Fruit fly (Drosophila melanogaster) whole organism, embryonic: Measurements from ENCODE around the gene RhoGAP19D.

ENCODE experiments used
- CG1024 ChIP-seq: fragments of 200-800 bp; sonication (Bioruptor generic); IDR thresholded peaks from 2 replicates; pipeline ENCODE4 v1.3.6; 2022; ENCODE audit warnings: missing biosample characterization, missing genetic modification characterization
- CG10321 ChIP-seq: fragments of 200-800 bp; sonication (Bioruptor generic); IDR thresholded peaks from 2 replicates; pipeline ENCODE4 v1.3.6; 2022; ENCODE audit warnings: missing biosample characterization, missing genetic modification characterization
- CG10431 ChIP-seq: fragments of 200-800 bp; sonication (Bioruptor generic); optimal IDR thresholded peaks from 3 replicates; lab custom pipeline; 2018; ENCODE audit warnings: missing biosample characterization, mild to moderate bottlenecking, missing genetic modification characterization
- CG13123 ChIP-seq: fragments of 200-800 bp; sonication (Bioruptor generic); optimal IDR thresholded peaks from 2 replicates; lab custom pipeline; 2016; ENCODE audit warnings: missing biosample characterization, missing genetic modification characterization
- CG15696 ChIP-seq: fragments of 200-800 bp; sonication (Bioruptor generic); optimal IDR thresholded peaks from 2 replicates; lab custom pipeline; 2019; ENCODE audit warnings: missing biosample characterization, mild to moderate bottlenecking, missing genetic modification characterization, moderate library complexity
- CG1603 ChIP-seq: fragments of 200-800 bp; sonication (Bioruptor generic); optimal IDR thresholded peaks from 2 replicates; lab custom pipeline; 2019; ENCODE audit warnings: missing biosample characterization, mild to moderate bottlenecking, missing genetic modification characterization, moderate library complexity
- CG17359 ChIP-seq: fragments of 200-800 bp; sonication (Bioruptor generic); optimal IDR thresholded peaks from 3 replicates; lab custom pipeline; 2018; ENCODE audit warnings: missing biosample characterization, mild to moderate bottlenecking, missing genetic modification characterization, moderate library complexity
- CG17568 ChIP-seq: fragments of 200-800 bp; sonication (Bioruptor generic); optimal IDR thresholded peaks from 2 replicates; lab custom pipeline; 2018; ENCODE audit warnings: missing biosample characterization, mild to moderate bottlenecking, missing genetic modification characterization, moderate library complexity
- CG1832 ChIP-seq: fragments of 200-800 bp; sonication (Bioruptor generic); optimal IDR thresholded peaks from 2 replicates; lab custom pipeline; 2017; ENCODE audit warnings: missing biosample characterization, mild to moderate bottlenecking, missing genetic modification characterization, inconsistent platforms
- CG18476 ChIP-seq: fragments of 200-800 bp; sonication (Bioruptor generic); optimal IDR thresholded peaks from 2 replicates; lab custom pipeline; 2016; ENCODE audit warnings: missing biosample characterization, mild to moderate bottlenecking, missing genetic modification characterization
- CG18599 ChIP-seq: fragments of 200-800 bp; sonication (Bioruptor generic); optimal IDR thresholded peaks from 3 replicates; lab custom pipeline; 2017; ENCODE audit warnings: missing biosample characterization, missing genetic modification characterization, mild to moderate bottlenecking, moderate library complexity, missing genetic modification reagents
- CG30431 ChIP-seq: fragments of 200-800 bp; sonication (Bioruptor generic); optimal IDR thresholded peaks from 2 replicates; lab custom pipeline; 2017; ENCODE audit warnings: missing biosample characterization, missing genetic modification characterization
- CG3163 ChIP-seq: fragments of 200-800 bp; sonication (Bioruptor generic); optimal IDR thresholded peaks from 3 replicates; lab custom pipeline; 2016; ENCODE audit warnings: missing biosample characterization, missing genetic modification characterization
- CG3407 ChIP-seq: fragments of 200-800 bp; sonication (Bioruptor generic); optimal IDR thresholded peaks from 2 replicates; lab custom pipeline; 2018; ENCODE audit warnings: missing biosample characterization, mild to moderate bottlenecking, missing genetic modification characterization
- CG43689 ChIP-seq: fragments of 200-800 bp; sonication (Bioruptor generic); IDR thresholded peaks from 2 replicates; pipeline ENCODE4 v1.3.6; 2022; ENCODE audit warnings: missing biosample characterization, missing genetic modification characterization
- CG4854 ChIP-seq: fragments of 200-800 bp; sonication (Bioruptor generic); optimal IDR thresholded peaks from 2 replicates; lab custom pipeline; 2016; ENCODE audit warnings: missing biosample characterization, missing genetic modification characterization, inconsistent platforms
- CG5180 ChIP-seq: fragments of 200-800 bp; sonication (Bioruptor generic); optimal IDR thresholded peaks from 3 replicates; lab custom pipeline; 2017; ENCODE audit warnings: missing biosample characterization, missing genetic modification characterization, mild to moderate bottlenecking, moderate library complexity, missing genetic modification reagents
- CG6272 ChIP-seq: fragments of 200-800 bp; sonication (Bioruptor generic); IDR thresholded peaks from 2 replicates; pipeline ENCODE4 v1.3.6; 2022; ENCODE audit warnings: missing biosample characterization, missing genetic modification characterization
- CG6765 ChIP-seq: fragments of 200-800 bp; sonication (Bioruptor generic); optimal IDR thresholded peaks from 3 replicates; lab custom pipeline; 2017; ENCODE audit warnings: missing biosample characterization, mild to moderate bottlenecking, missing genetic modification characterization
- CG7372 ChIP-seq: fragments of 200-800 bp; sonication (Bioruptor generic); IDR thresholded peaks from 2 replicates; pipeline ENCODE4 v1.3.6; 2022; ENCODE audit warnings: missing biosample characterization, missing genetic modification characterization
- CG7556 ChIP-seq: fragments of 200-800 bp; sonication (Bioruptor generic); optimal IDR thresholded peaks from 2 replicates; lab custom pipeline; 2017; ENCODE audit warnings: missing biosample characterization, mild to moderate bottlenecking, missing genetic modification characterization
- CG7745 ChIP-seq: fragments of 200-800 bp; sonication (Bioruptor generic); optimal IDR thresholded peaks from 2 replicates; lab custom pipeline; 2018; ENCODE audit warnings: missing biosample characterization, mild to moderate bottlenecking, missing genetic modification characterization, moderate library complexity
- CG8924 ChIP-seq: fragments of 200-800 bp; optimal IDR thresholded peaks from 3 replicates; lab custom pipeline; 2019; ENCODE audit warnings: missing biosample characterization, mild to moderate bottlenecking, missing genetic modification characterization, moderate library complexity
- CG9437 ChIP-seq: fragments of 200-800 bp; sonication (Bioruptor generic); optimal IDR thresholded peaks from 2 replicates; lab custom pipeline; 2018; ENCODE audit warnings: missing biosample characterization, mild to moderate bottlenecking, missing genetic modification characterization
- Dek ChIP-seq: fragments of 200-800 bp; sonication (Bioruptor generic); optimal IDR thresholded peaks from 3 replicates; lab custom pipeline; 2019; ENCODE audit warnings: missing biosample characterization, mild to moderate bottlenecking, missing genetic modification characterization, moderate library complexity
- Gsc ChIP-seq: fragments of 200-800 bp; sonication (Bioruptor generic); IDR thresholded peaks from 2 replicates; pipeline ENCODE4 v1.3.6; 2022; ENCODE audit warnings: missing biosample characterization, missing genetic modification characterization
- H2.0 ChIP-seq: fragments of 200-800 bp; sonication (Bioruptor generic); IDR thresholded peaks from 2 replicates; pipeline ENCODE4 v1.3.6; 2022; ENCODE audit warnings: missing biosample characterization, missing genetic modification characterization
- HLH3B ChIP-seq: fragments of 200-800 bp; sonication (Bioruptor generic); IDR thresholded peaks from 2 replicates; pipeline ENCODE4 v1.3.6; 2022; ENCODE audit warnings: missing biosample characterization, missing genetic modification characterization
- Lim3 ChIP-seq: fragments of 200-800 bp; sonication (Bioruptor generic); IDR thresholded peaks from 2 replicates; pipeline ENCODE4 v1.3.6; 2022; ENCODE audit warnings: missing biosample characterization, missing genetic modification characterization
- MESR4 ChIP-seq: fragments of 200-800 bp; sonication (Bioruptor generic); optimal IDR thresholded peaks from 2 replicates; lab custom pipeline; 2018; ENCODE audit warnings: missing biosample characterization, mild to moderate bottlenecking, missing genetic modification characterization, moderate library complexity
- Mrtf ChIP-seq: fragments of 200-800 bp; sonication (Bioruptor generic); IDR thresholded peaks from 3 replicates; pipeline ENCODE4 v1.3.6; 2022; ENCODE audit warnings: missing biosample characterization, missing genetic modification characterization
- NfI ChIP-seq: fragments of 200-800 bp; sonication (Bioruptor generic); optimal IDR thresholded peaks from 3 replicates; lab custom pipeline; 2018; ENCODE audit warnings: missing biosample characterization, mild to moderate bottlenecking, missing genetic modification characterization, moderate library complexity
- Side ChIP-seq: fragments of 200-800 bp; sonication (Bioruptor generic); optimal IDR thresholded peaks from 2 replicates; lab custom pipeline; 2016; ENCODE audit warnings: missing biosample characterization, missing genetic modification characterization
- Xbp1 ChIP-seq: fragments of 200-800 bp; sonication (Bioruptor generic); optimal IDR thresholded peaks from 3 replicates; lab custom pipeline; 2016; ENCODE audit warnings: missing biosample characterization, mild to moderate bottlenecking, missing genetic modification characterization
- ac ChIP-seq: fragments of 200-800 bp; sonication (Bioruptor generic); optimal IDR thresholded peaks from 3 replicates; lab custom pipeline; 2017; ENCODE audit warnings: missing biosample characterization, mild to moderate bottlenecking, missing genetic modification characterization
- aop ChIP-seq: fragments of 200-800 bp; sonication (Bioruptor generic); IDR thresholded peaks from 2 replicates; pipeline ENCODE4 v1.3.6; 2022; ENCODE audit warnings: missing biosample characterization, missing genetic modification characterization
- disco-r ChIP-seq: fragments of 200-800 bp; sonication (Bioruptor generic); optimal IDR thresholded peaks from 2 replicates; lab custom pipeline; 2016; ENCODE audit warnings: missing biosample characterization, missing genetic modification characterization
- dpn ChIP-seq, 2 experiments: fragments of 200-800 bp; sonication (Bioruptor generic); optimal IDR thresholded peaks; 3 replicates each; lab custom pipeline; 2016; ENCODE audit warnings: missing biosample characterization in 2 of 2, missing genetic modification characterization in 2 of 2
- en ChIP-seq: fragments of 200-800 bp; sonication (Bioruptor generic); optimal IDR thresholded peaks from 2 replicates; lab custom pipeline; 2016; ENCODE audit warnings: missing biosample characterization, missing genetic modification characterization
- fru ChIP-seq: fragments of >200 bp; optimal IDR thresholded peaks from 2 replicates; lab custom pipeline; 2017
- gcm2 ChIP-seq: fragments of 200-800 bp; sonication (Bioruptor generic); optimal IDR thresholded peaks from 2 replicates; lab custom pipeline; 2016; ENCODE audit warnings: missing biosample characterization, missing genetic modification characterization
- gsb ChIP-seq: fragments of 200-800 bp; sonication (Bioruptor generic); IDR thresholded peaks from 2 replicates; pipeline ENCODE4 v1.3.6; 2022; ENCODE audit warnings: missing biosample characterization, missing genetic modification characterization
- hb ChIP-seq: fragments of 200-800 bp; sonication (Bioruptor generic); IDR thresholded peaks from 3 replicates; pipeline ENCODE4 v1.3.6; 2022; ENCODE audit warnings: missing biosample characterization, missing genetic modification characterization; ENCODE audit not compliant: partially characterized antibody
- mam ChIP-seq: fragments of 200-800 bp; sonication (Bioruptor generic); optimal IDR thresholded peaks from 3 replicates; lab custom pipeline; 2016; ENCODE audit warnings: missing biosample characterization, missing genetic modification characterization
- nom ChIP-seq: fragments of 200-800 bp; sonication (Bioruptor generic); optimal IDR thresholded peaks from 2 replicates; lab custom pipeline; 2017; ENCODE audit warnings: missing biosample characterization, missing genetic modification characterization, mild to moderate bottlenecking, moderate library complexity, missing genetic modification reagents
- pfk ChIP-seq: fragments of 200-800 bp; sonication (Bioruptor generic); optimal IDR thresholded peaks from 2 replicates; lab custom pipeline; 2018; ENCODE audit warnings: missing biosample characterization, mild to moderate bottlenecking, missing genetic modification characterization, moderate library complexity
- phol ChIP-seq: fragments of 200-800 bp; sonication (Bioruptor generic); optimal IDR thresholded peaks from 3 replicates; lab custom pipeline; 2018; ENCODE audit warnings: missing biosample characterization, mild to moderate bottlenecking, missing genetic modification characterization, moderate library complexity
- repo ChIP-seq: fragments of 200-800 bp; sonication (Bioruptor generic); optimal IDR thresholded peaks from 2 replicates; lab custom pipeline; 2016; ENCODE audit warnings: missing biosample characterization, missing genetic modification characterization
- sens-2 ChIP-seq: fragments of 200-800 bp; sonication (Bioruptor generic); IDR thresholded peaks from 2 replicates; pipeline ENCODE4 v1.3.6; 2022; ENCODE audit warnings: missing biosample characterization, missing genetic modification characterization
- stwl ChIP-seq: fragments of 200-800 bp; sonication (Bioruptor generic); optimal IDR thresholded peaks from 3 replicates; lab custom pipeline; 2018; ENCODE audit warnings: missing biosample characterization, mild to moderate bottlenecking, missing genetic modification characterization, moderate library complexity
- tap ChIP-seq: fragments of 200-800 bp; optimal IDR thresholded peaks from 3 replicates; lab custom pipeline; 2019; ENCODE audit warnings: missing biosample characterization, mild to moderate bottlenecking, missing genetic modification characterization, moderate library complexity
- wdn ChIP-seq: fragments of 200-800 bp; sonication (Bioruptor generic); IDR thresholded peaks from 2 replicates; pipeline ENCODE4 v1.3.6; 2022; ENCODE audit warnings: missing biosample characterization, missing genetic modification characterization

The RhoGAP19D gene

dm6 chrX:20488701-20489122 lies 21.8 kb downstream of the RhoGAP19D start (continued):
- no peak for TF ChIP-seq CG6765
- TF ChIP-seq NfI = peak; percentile 15
- peak; percentile 38 for TF ChIP-seq Xbp1 (GFP tag; lab: Kevin White, UChicago)
- TF ChIP-seq CG18599 (GFP tag; lab: Kevin White, UChicago) = peak; percentile 67
- peak; percentile 50 for TF ChIP-seq nom (GFP tag; lab: Kevin White, UChicago)
- TF ChIP-seq en = peak; percentile 37
- peak; percentile 39 for TF ChIP-seq CG18476 (GFP tag; lab: Kevin White, UChicago)
- TF ChIP-seq aop (GFP tag; lab: Robert Waterston, UW) = no peak
- TF ChIP-seq CG8924 (tag; lab: Kevin White, UChicago) = peak; percentile 72
- peak; percentile 32 for TF ChIP-seq Dek (tag; lab: Kevin White, UChicago)
- TF ChIP-seq tap (tag; lab: Kevin White, UChicago) = peak; percentile 44
- TF ChIP-seq CG7556 (GFP tag; lab: Kevin White, UChicago) = peak; percentile 82
- no peak for TF ChIP-seq CG43689 (GFP tag; lab: Robert Waterston, UW)
- no peak for TF ChIP-seq sens-2 (GFP tag; lab: Robert Waterston, UW)
- TF ChIP-seq gsb (GFP tag; lab: Robert Waterston, UW) = no peak
- TF ChIP-seq Mrtf (GFP tag; lab: Robert Waterston, UW) = no peak
- TF ChIP-seq hb = no peak
- no peak for TF ChIP-seq Gsc (GFP tag; lab: Robert Waterston, UW)
- TF ChIP-seq CG15696 (tag; lab: Kevin White, UChicago) = peak; percentile 37
- no peak for TF ChIP-seq CG7372 (GFP tag; lab: Robert Waterston, UW)
- no peak for TF ChIP-seq CG10321 (GFP tag; lab: Robert Waterston, UW)
- TF ChIP-seq mam = no peak
- TF ChIP-seq CG17359 (tag; lab: Kevin White, UChicago) = peak; percentile 53
- TF ChIP-seq dpn (GFP tag; optimal IDR thresholded peaks at IDR 0.05; lab: Kevin White, UChicago) = peak; percentile 14 to 64
- TF ChIP-seq Side (GFP tag; lab: Kevin White, UChicago) = no peak
- TF ChIP-seq pfk = no peak
- TF ChIP-seq CG17568 (GFP tag; lab: Kevin White, UChicago) = peak; percentile 7
- TF ChIP-seq repo = peak; percentile 6
- TF ChIP-seq Lim3 (GFP tag; lab: Robert Waterston, UW) = no peak
- peak; percentile 58 for TF ChIP-seq CG5180 (GFP tag; lab: Kevin White, UChicago)
- TF ChIP-seq phol (tag; lab: Kevin White, UChicago) = peak; percentile 74
- no peak for TF ChIP-seq gcm2 (GFP tag; lab: Kevin White, UChicago)
- TF ChIP-seq HLH3B = 0 out of 2 replicates have a peak, but pooled peaks have one; percentile 12
- no peak for TF ChIP-seq fru
- TF ChIP-seq CG13123 (GFP tag; lab: Kevin White, UChicago) = no peak
- TF ChIP-seq CG1603 = peak; percentile 22
- no peak for TF ChIP-seq CG10431 (GFP tag; lab: Kevin White, UChicago)
- no peak for TF ChIP-seq CG3163 (GFP tag; lab: Kevin White, UChicago)
- TF ChIP-seq CG7745 (tag; lab: Kevin White, UChicago) = no peak
- TF ChIP-seq disco-r = no peak
- no peak for TF ChIP-seq stwl
- TF ChIP-seq CG1832 (GFP tag; lab: Kevin White, UChicago) = no peak
- no peak for TF ChIP-seq CG1024 (GFP tag; lab: Robert Waterston, UW)
- TF ChIP-seq CG9437 (GFP tag; lab: Kevin White, UChicago) = peak; percentile 62
- TF ChIP-seq ac (GFP tag; lab: Kevin White, UChicago) = no peak
- TF ChIP-seq wdn (GFP tag; lab: Robert Waterston, UW) = no peak
- TF ChIP-seq CG6272 (GFP tag; lab: Robert Waterston, UW) = no peak
- peak; percentile 42 for TF ChIP-seq CG3407
- TF ChIP-seq CG30431 (GFP tag; lab: Kevin White, UChicago) = peak; percentile 44
- no peak for TF ChIP-seq H2.0
- TF ChIP-seq CG4854 (GFP tag; lab: Kevin White, UChicago) = no peak
- no peak for TF ChIP-seq MESR4
